Worm (Caenorhabditis elegans) whole organism, L1 larva: Measurements from ENCODE around the gene T25D3.4.
A peak's percentile ranks its signal among the peaks of the same experiment; 100 is the strongest.

Experiments
- C16A3.4 ChIP-seq: fragments of 150-350 bp; optimal IDR thresholded peaks from 2 replicates; lab custom pipeline; 2014; ENCODE audit warnings: missing biosample characterization, missing genetic modification characterization
- C34B4.2 ChIP-seq: sonication (generic microtip); optimal IDR thresholded peaks from 2 replicates; lab custom pipeline; 2017; ENCODE audit warnings: mild to moderate bottlenecking, missing genetic modification characterization, missing compliant biosample characterization
- aha-1 ChIP-seq: fragments of 150-350 bp; optimal IDR thresholded peaks from 2 replicates; lab custom pipeline; 2014; ENCODE audit warnings: missing biosample characterization, missing genetic modification characterization
- alr-1 ChIP-seq: fragments of 200-800 bp; sonication (Bioruptor generic); optimal IDR thresholded peaks from 2 replicates; lab custom pipeline; 2018; ENCODE audit warnings: borderline replicate concordance, mild to moderate bottlenecking, missing genetic modification characterization, missing compliant biosample characterization
- aly-2 ChIP-seq: fragments of 150-350 bp; optimal IDR thresholded peaks from 2 replicates; lab custom pipeline; 2014; ENCODE audit warnings: missing biosample characterization, missing genetic modification characterization
- blmp-1 ChIP-seq: fragments of 150-350 bp; optimal IDR thresholded peaks from 2 replicates; lab custom pipeline; 2014; ENCODE audit warnings: missing biosample characterization, missing genetic modification characterization
- ceh-63 ChIP-seq: fragments of 200-800 bp; sonication (Bioruptor generic); optimal IDR thresholded peaks from 2 replicates; lab custom pipeline; 2018; ENCODE audit warnings: mild to moderate bottlenecking, missing genetic modification characterization, missing compliant biosample characterization
- ceh-8 ChIP-seq: fragments of 200-800 bp; sonication (Bioruptor generic); optimal IDR thresholded peaks from 2 replicates; lab custom pipeline; 2018; ENCODE audit warnings: mild to moderate bottlenecking, missing genetic modification characterization, moderate library complexity, missing compliant biosample characterization
- ceh-88 ChIP-seq: fragments of 200-800 bp; sonication (Bioruptor generic); IDR thresholded peaks from 2 replicates; pipeline ENCODE4 v1.3.6; 2022; ENCODE audit warnings: missing genetic modification characterization, missing compliant biosample characterization
- ceh-90 ChIP-seq: sonication (generic microtip); optimal IDR thresholded peaks from 2 replicates; lab custom pipeline; 2016; ENCODE audit warnings: missing genetic modification characterization, missing compliant biosample characterization
- ces-1 ChIP-seq: fragments of 150-350 bp; optimal IDR thresholded peaks from 2 replicates; lab custom pipeline; 2014; ENCODE audit warnings: missing biosample characterization, missing genetic modification reagents, missing genetic modification characterization
- egl-27 ChIP-seq, 2 experiments: fragments of 150-350 bp in 1 of 2; sonication (generic microtip); optimal IDR thresholded peaks; 3 replicates each; lab custom pipeline; 2017 to 2018; ENCODE audit warnings: missing biosample characterization in 2 of 2, missing genetic modification characterization in 2 of 2, missing genetic modification reagents in 2 of 2
- elt-3 ChIP-seq, 6 experiments: fragments of 150-350 bp in 1 of 6; sonication (generic microtip); optimal IDR thresholded peaks; 2 replicates each; lab custom pipeline; 2017 to 2018; ENCODE audit warnings: missing biosample characterization in 6 of 6, missing genetic modification characterization in 6 of 6, inconsistent platforms in 1 of 6
- ets-5 ChIP-seq: fragments of 200-800 bp; sonication (Bioruptor generic); IDR thresholded peaks from 2 replicates; pipeline ENCODE4 v1.3.6; 2022; ENCODE audit warnings: missing genetic modification characterization, missing compliant biosample characterization
- fkh-8 ChIP-seq: sonication (generic microtip); optimal IDR thresholded peaks from 2 replicates; lab custom pipeline; 2016; ENCODE audit warnings: mild to moderate bottlenecking, missing genetic modification characterization, missing compliant biosample characterization
- fos-1 ChIP-seq: fragments of 150-350 bp; optimal IDR thresholded peaks from 2 replicates; lab custom pipeline; 2014; ENCODE audit warnings: missing biosample characterization, missing genetic modification characterization
- grh-1 ChIP-seq: fragments of 200-800 bp; sonication (Bioruptor generic); IDR thresholded peaks from 2 replicates; pipeline ENCODE4 v1.3.6; 2022; ENCODE audit warnings: missing genetic modification reagents, missing genetic modification characterization, missing compliant biosample characterization
- hlh-4 ChIP-seq: sonication (generic microtip); optimal IDR thresholded peaks from 2 replicates; lab custom pipeline; 2016; ENCODE audit warnings: mild to moderate bottlenecking, missing genetic modification characterization, missing compliant biosample characterization
- irx-1 ChIP-seq: sonication (generic microtip); optimal IDR thresholded peaks from 2 replicates; lab custom pipeline; 2016; ENCODE audit warnings: missing genetic modification characterization, missing compliant biosample characterization
- jun-1 ChIP-seq: fragments of 150-350 bp; optimal IDR thresholded peaks from 2 replicates; lab custom pipeline; 2014; ENCODE audit warnings: missing biosample characterization, missing genetic modification reagents, missing genetic modification characterization
- lin-13 ChIP-seq: fragments of 150-350 bp; optimal IDR thresholded peaks from 2 replicates; lab custom pipeline; 2014; ENCODE audit warnings: missing biosample characterization, missing genetic modification reagents, missing genetic modification characterization
- lin-14 ChIP-seq: fragments of 200-800 bp; sonication (Bioruptor generic); optimal IDR thresholded peaks from 2 replicates; lab custom pipeline; 2018; ENCODE audit warnings: mild to moderate bottlenecking, missing genetic modification characterization, moderate library complexity, missing compliant biosample characterization
- lin-35 ChIP-seq, 2 experiments: fragments of 150-350 bp; optimal IDR thresholded peaks; 2 replicates each; lab custom pipeline; 2014; ENCODE audit warnings: missing biosample characterization in 2 of 2, missing genetic modification characterization in 2 of 2, missing genetic modification reagents in 2 of 2
- lin-39 ChIP-seq: fragments of 150-350 bp; optimal IDR thresholded peaks from 2 replicates; lab custom pipeline; 2014; ENCODE audit warnings: missing biosample characterization, missing genetic modification reagents, missing genetic modification characterization
- lir-3 ChIP-seq: sonication (generic microtip); optimal IDR thresholded peaks from 2 replicates; lab custom pipeline; 2016; ENCODE audit warnings: mild to moderate bottlenecking, missing genetic modification characterization, moderate library complexity, missing compliant biosample characterization; ENCODE audit not compliant: poor library complexity
- lsy-2 ChIP-seq, 2 experiments: fragments of 150-350 bp; optimal IDR thresholded peaks; 2 replicates each; lab custom pipeline; 2014; ENCODE audit warnings: missing biosample characterization in 2 of 2, missing genetic modification characterization in 2 of 2
- mab-9 ChIP-seq: fragments of 200-800 bp; sonication (Bioruptor generic); IDR thresholded peaks from 2 replicates; pipeline ENCODE4 v1.3.6; 2022; ENCODE audit warnings: missing genetic modification reagents, missing genetic modification characterization, missing compliant biosample characterization
- mdl-1 ChIP-seq, 2 experiments: fragments of 150-350 bp; optimal IDR thresholded peaks; 2 replicates each; lab custom pipeline; 2014 to 2017; ENCODE audit warnings: missing biosample characterization in 2 of 2, missing genetic modification characterization in 2 of 2, inconsistent platforms in 1 of 2
- mep-1 ChIP-seq: fragments of 150-350 bp; optimal IDR thresholded peaks from 2 replicates; lab custom pipeline; 2014; ENCODE audit warnings: missing biosample characterization, missing genetic modification characterization
- nhr-11 ChIP-seq: fragments of 150-350 bp; optimal IDR thresholded peaks from 2 replicates; lab custom pipeline; 2014; ENCODE audit warnings: missing biosample characterization, missing genetic modification characterization
- nhr-12 ChIP-seq: sonication (generic microtip); optimal IDR thresholded peaks from 2 replicates; lab custom pipeline; 2017; ENCODE audit warnings: missing biosample characterization, missing genetic modification characterization
- nhr-19 ChIP-seq: fragments of 200-800 bp; sonication (Bioruptor generic); conservative IDR thresholded peaks from 2 replicates; pipeline ENCODE4 v1.3.6; 2022; ENCODE audit warnings: missing genetic modification characterization, missing compliant biosample characterization
- nhr-71 ChIP-seq: sonication (generic microtip); optimal IDR thresholded peaks from 2 replicates; lab custom pipeline; 2016; ENCODE audit warnings: mild to moderate bottlenecking, missing genetic modification characterization, moderate library complexity, missing compliant biosample characterization
- nhr-76 ChIP-seq: sonication (generic microtip); optimal IDR thresholded peaks from 2 replicates; lab custom pipeline; 2017; ENCODE audit warnings: missing biosample characterization, missing genetic modification characterization
- nhr-77 ChIP-seq: fragments of 150-350 bp; optimal IDR thresholded peaks from 2 replicates; lab custom pipeline; 2014; ENCODE audit warnings: missing biosample characterization, missing genetic modification characterization
- nhr-84 ChIP-seq: sonication (generic microtip); optimal IDR thresholded peaks from 2 replicates; lab custom pipeline; 2017; ENCODE audit warnings: missing biosample characterization, missing genetic modification characterization
- nhr-90 ChIP-seq: sonication (generic microtip); optimal IDR thresholded peaks from 2 replicates; lab custom pipeline; 2016; ENCODE audit warnings: mild to moderate bottlenecking, missing genetic modification characterization, missing compliant biosample characterization; ENCODE audit not compliant: poor library complexity
- pax-3 ChIP-seq: fragments of 200-800 bp; sonication (Bioruptor generic); optimal IDR thresholded peaks from 2 replicates; lab custom pipeline; 2018; ENCODE audit warnings: mild to moderate bottlenecking, missing genetic modification characterization, moderate library complexity, missing compliant biosample characterization
- pqm-1 ChIP-seq: sonication (generic microtip); optimal IDR thresholded peaks from 3 replicates; lab custom pipeline; 2017; ENCODE audit warnings: missing biosample characterization, missing genetic modification characterization
- rnt-1 ChIP-seq: sonication (generic microtip); optimal IDR thresholded peaks from 2 replicates; lab custom pipeline; 2016; ENCODE audit warnings: mild to moderate bottlenecking, missing genetic modification characterization, moderate library complexity, missing compliant biosample characterization
- skn-1 ChIP-seq: fragments of 150-350 bp; optimal IDR thresholded peaks from 2 replicates; lab custom pipeline; 2014; ENCODE audit warnings: missing biosample characterization, missing genetic modification characterization
- sox-4 ChIP-seq: sonication (generic microtip); optimal IDR thresholded peaks from 2 replicates; lab custom pipeline; 2016; ENCODE audit warnings: missing genetic modification characterization, missing compliant biosample characterization
- sup-37 ChIP-seq: fragments of 200-800 bp; sonication (Bioruptor generic); optimal IDR thresholded peaks from 2 replicates; lab custom pipeline; 2018; ENCODE audit warnings: mild to moderate bottlenecking, missing genetic modification characterization, missing compliant biosample characterization
- tbx-2 ChIP-seq: sonication (generic microtip); optimal IDR thresholded peaks from 2 replicates; lab custom pipeline; 2016; ENCODE audit warnings: missing genetic modification characterization, missing compliant biosample characterization
- tlp-1 ChIP-seq: fragments of 150-350 bp; optimal IDR thresholded peaks from 2 replicates; lab custom pipeline; 2014; ENCODE audit warnings: missing biosample characterization, missing genetic modification characterization
- unc-130 ChIP-seq: fragments of 150-350 bp; optimal IDR thresholded peaks from 2 replicates; lab custom pipeline; 2017; ENCODE audit warnings: missing biosample characterization, missing genetic modification characterization, inconsistent platforms
- unc-30 ChIP-seq: sonication (generic microtip); optimal IDR thresholded peaks from 2 replicates; lab custom pipeline; 2017; ENCODE audit warnings: missing biosample characterization, missing genetic modification characterization
- unc-62 ChIP-seq: fragments of 150-350 bp; optimal IDR thresholded peaks from 2 replicates; lab custom pipeline; 2014; ENCODE audit warnings: missing biosample characterization, missing genetic modification reagents, missing genetic modification characterization
- vab-15 ChIP-seq: sonication (generic microtip); optimal IDR thresholded peaks from 2 replicates; lab custom pipeline; 2017; ENCODE audit warnings: missing genotype, mild to moderate bottlenecking, missing genetic modification characterization, missing compliant biosample characterization
- xbp-1 ChIP-seq: sonication (generic microtip); optimal IDR thresholded peaks from 2 replicates; lab custom pipeline; 2016; ENCODE audit warnings: missing genetic modification characterization, missing compliant biosample characterization
- zag-1 ChIP-seq: fragments of 150-350 bp; optimal IDR thresholded peaks from 2 replicates; lab custom pipeline; 2014; ENCODE audit warnings: missing biosample characterization, missing genetic modification characterization
- zip-4 ChIP-seq: fragments of 200-800 bp; sonication (Bioruptor generic); optimal IDR thresholded peaks from 2 replicates; lab custom pipeline; 2018; ENCODE audit warnings: mild to moderate bottlenecking, missing genetic modification characterization, moderate library complexity, missing compliant biosample characterization
- ztf-4 ChIP-seq: fragments of 150-350 bp; optimal IDR thresholded peaks from 2 replicates; lab custom pipeline; 2014; ENCODE audit warnings: missing biosample characterization, missing genetic modification characterization

The T25D3.4 gene

DNA sequence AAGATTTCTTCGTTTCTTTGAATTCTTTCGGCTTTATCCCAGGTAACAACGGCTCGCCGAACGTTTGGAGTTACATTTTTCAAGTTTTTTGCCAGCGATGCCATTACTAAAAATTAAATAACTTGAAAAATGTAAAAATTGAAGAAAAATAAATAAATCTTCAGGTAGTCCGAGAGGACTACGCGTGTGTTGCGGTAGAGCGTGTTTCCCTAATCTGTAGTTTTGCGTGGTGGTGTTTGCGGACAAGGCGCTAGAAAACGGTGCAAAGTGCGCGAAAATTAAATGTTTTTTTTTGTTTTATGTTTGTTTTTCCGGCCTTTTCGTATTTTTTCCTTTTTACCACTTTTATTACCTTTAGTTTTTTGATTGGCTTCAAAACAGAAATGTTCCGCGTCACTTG lies 8.9 kb downstream of the T25D3.4 start, which contains the start of gene mrpl-28:
Gene mrpl-28 (minus strand): TSS at position 106 of the 400 bp plus-strand sequence.
- TF ChIP-seq egl-27 (tag; optimal IDR thresholded peaks at IDR 0.05; lab: Kevin White, UChicago) (peak in 1 of 2 experiments; percentile 40), ces-1 (GFP tag; lab: Kevin White, UChicago) (no peak), ceh-88 (GFP tag; lab: Robert Waterston, UW) (peak; percentile 92), ceh-63 (GFP tag; lab: Kevin White, UChicago) (no peak), fos-1 (peak; percentile 89), ztf-4 (tag; lab: Kevin White, UChicago) (peak; percentile 93), C16A3.4 (tag; lab: Kevin White, UChicago) (peak; percentile 95), nhr-76 (peak; percentile 60), nhr-11 (tag; lab: Kevin White, UChicago) (peak; percentile 81), lin-14 (GFP tag; lab: Kevin White, UChicago) (peak; percentile 95), aly-2 (tag; lab: Kevin White, UChicago) (peak; percentile 92), irx-1 (tag; lab: Kevin White, UChicago) (peak; percentile 95), sox-4 (tag; lab: Kevin White, UChicago) (peak; percentile 84), elt-3 (tag; optimal IDR thresholded peaks at IDR 0.05; lab: Kevin White, UChicago) (peak in 3 of 6 experiments; percentile 61 to 89 (median 84)), nhr-71 (peak; percentile 98), unc-30 (peak; percentile 71), pax-3 (tag; lab: Kevin White, UChicago) (peak; percentile 89), ceh-90 (peak; percentile 72), unc-62 (GFP tag; lab: Kevin White, UChicago) (no peak), lin-35 (GFP tag; optimal IDR thresholded peaks at IDR 0.05; lab: Kevin White, UChicago) (peak; percentile 95 to 98), nhr-12 (peak; percentile 52), ceh-8 (GFP tag; lab: Kevin White, UChicago) (peak; percentile 92), alr-1 (no peak), nhr-84 (tag; lab: Kevin White, UChicago) (no peak), skn-1 (peak; percentile 90), blmp-1 (peak; percentile 60), fkh-8 (peak; percentile 94), grh-1 (GFP tag; lab: Robert Waterston, UW) (peak; percentile 93), sup-37 (GFP tag; lab: Kevin White, UChicago) (peak; percentile 72), nhr-77 (tag; lab: Kevin White, UChicago) (peak; percentile 81), mab-9 (GFP tag; lab: Robert Waterston, UW) (peak; percentile 86), tbx-2 (tag; lab: Kevin White, UChicago) (peak; percentile 97), ets-5 (GFP tag; lab: Robert Waterston, UW) (no peak), unc-130 (tag; lab: Kevin White, UChicago) (peak; percentile 95), hlh-4 (tag; lab: Kevin White, UChicago) (no peak), mep-1 (tag; lab: Kevin White, UChicago) (peak; percentile 97), lsy-2 (tag; optimal IDR thresholded peaks at IDR 0.05; lab: Kevin White, UChicago) (peak; percentile 94 to 95), zip-4 (GFP tag; lab: Kevin White, UChicago) (peak; percentile 89), lir-3 (tag; lab: Kevin White, UChicago) (peak; percentile 91), mdl-1 (tag; optimal IDR thresholded peaks at IDR 0.05; lab: Kevin White, UChicago) (peak in 1 of 2 experiments; percentile 85), nhr-19 (GFP tag; lab: Robert Waterston, UW) (peak; percentile 95), C34B4.2 (tag; lab: Kevin White, UChicago) (peak; percentile 27), pqm-1 (tag; lab: Kevin White, UChicago) (peak; percentile 19), xbp-1 (tag; lab: Kevin White, UChicago) (peak; percentile 96), nhr-90 (peak; percentile 98), tlp-1 (no peak), zag-1 (tag; lab: Kevin White, UChicago) (peak; percentile 56), lin-39 (tag; lab: Kevin White, UChicago) (peak; percentile 95), rnt-1 (peak; percentile 97), vab-15 (tag; lab: Kevin White, UChicago) (no peak), lin-13 (GFP tag; lab: Kevin White, UChicago) (peak; percentile 97), jun-1 (tag; lab: Kevin White, UChicago) (peak; percentile 90), aha-1 (tag; lab: Kevin White, UChicago) (peak; percentile 69)
